Worm (Caenorhabditis elegans): Measurements from ENCODE around the gene F26C11.4.
A peak's percentile ranks its signal among the peaks of the same experiment; 100 is the strongest.

F26C11.4 gene

ce11 chrII:9940430-9940829, 24.4 kb upstream of the F26C11.4 start, which contains the start of gene ufd-3:
Gene ufd-3, plus strand, starts transcription at chrII:9940753.
- TF ChIP-seq ahr-1 (tag; optimal IDR thresholded peaks at IDR 0.05) (peak; percentile 55), tbx-7 (tag; optimal IDR thresholded peaks at IDR 0.05) (peak; percentile 91), pqm-1 (tag; optimal IDR thresholded peaks at IDR 0.05) (peak; percentile 56), nhr-11 (tag; optimal IDR thresholded peaks at IDR 0.05) (peak; percentile 69), ets-4 (tag; optimal IDR thresholded peaks at IDR 0.05) (peak; percentile 94), tbx-2 (tag; optimal IDR thresholded peaks at IDR 0.05) (peak; percentile 89), ceh-2 (tag; optimal IDR thresholded peaks at IDR 0.05) (peak; percentile 91), fax-1 (tag; optimal IDR thresholded peaks at IDR 0.05) (peak; percentile 76), mec-3 (tag; optimal IDR thresholded peaks at IDR 0.05; ENCODE audit: borderline replicate concordance) (peak; percentile 77), T23F11.4 (GFP tag; optimal IDR thresholded peaks at IDR 0.05) (no peak), F13H6.1 (tag; optimal IDR thresholded peaks at IDR 0.05) (peak; percentile 63), hlh-13 (GFP tag; optimal IDR thresholded peaks at IDR 0.05) (peak; percentile 29), ceh-14 (tag; optimal IDR thresholded peaks at IDR 0.05) (peak; percentile 81), ceh-24 (tag; optimal IDR thresholded peaks at IDR 0.05) (no peak), ceh-6 (GFP tag; optimal IDR thresholded peaks at IDR 0.05) (peak; percentile 3), unc-3 (GFP tag; conservative IDR thresholded peaks at IDR 0.05) (0 out of 2 replicates have a peak, but pooled peaks have one; percentile 35), unc-3 (tag; optimal IDR thresholded peaks at IDR 0.05) (no peak), pag-3 (tag; optimal IDR thresholded peaks at IDR 0.05; ENCODE audit: borderline replicate concordance) (peak; percentile 48), ceh-31 (tag; optimal IDR thresholded peaks at IDR 0.05) (peak; percentile 98), che-1 (tag; optimal IDR thresholded peaks at IDR 0.05) (peak; percentile 5), dve-1 (tag; optimal IDR thresholded peaks at IDR 0.05) (peak; percentile 10), ceh-18 (tag; optimal IDR thresholded peaks at IDR 0.05) (peak; percentile 46), ceh-48 (tag; optimal IDR thresholded peaks at IDR 0.05) (no peak), lim-6 (tag; optimal IDR thresholded peaks at IDR 0.05) (peak; percentile 60), zip-5 (tag; optimal IDR thresholded peaks at IDR 0.05) (peak; percentile 76), C08G9.2 (tag; optimal IDR thresholded peaks at IDR 0.05) (peak; percentile 98), Y22D7AL.16 (tag; optimal IDR thresholded peaks at IDR 0.05) (peak; percentile 29), ztf-16 (tag; optimal IDR thresholded peaks at IDR 0.05) (peak; percentile 79), fkh-10 (GFP tag; optimal IDR thresholded peaks at IDR 0.05) (no peak), unc-42 (tag; optimal IDR thresholded peaks at IDR 0.05) (peak; percentile 67), syd-9 (tag; optimal IDR thresholded peaks at IDR 0.05) (peak; percentile 8), unc-86 (tag; optimal IDR thresholded peaks at IDR 0.05) (no peak), C38D4.7 (GFP tag; optimal IDR thresholded peaks at IDR 0.05) (no peak), nhr-232 (tag; optimal IDR thresholded peaks at IDR 0.05) (no peak), unc-55 (GFP tag; optimal IDR thresholded peaks at IDR 0.05) (peak; percentile 54), K02D7.2 (tag; optimal IDR thresholded peaks at IDR 0.05) (no peak), hlh-15 (tag; optimal IDR thresholded peaks at IDR 0.05) (peak; percentile 24), ceh-30 (tag; optimal IDR thresholded peaks at IDR 0.05) (peak; percentile 2), fkh-6 (tag; optimal IDR thresholded peaks at IDR 0.05) (peak; percentile 65), ref-2 (tag; optimal IDR thresholded peaks at IDR 0.05) (peak; percentile 90), sox-2 (GFP tag; IDR thresholded peaks at IDR 0.05) (no peak), ceh-34 (tag; optimal IDR thresholded peaks at IDR 0.05) (peak; percentile 76), pax-1 (tag; optimal IDR thresholded peaks at IDR 0.05) (peak; percentile 65), hlh-8 (tag; optimal IDR thresholded peaks at IDR 0.05) (peak; percentile 85), hlh-6 (tag; optimal IDR thresholded peaks at IDR 0.05) (peak; percentile 18), ttx-3 (tag; optimal IDR thresholded peaks at IDR 0.05) (peak; percentile 60), elt-2 (tag; optimal IDR thresholded peaks at IDR 0.05) (peak; percentile 74), sdc-2 (tag; optimal IDR thresholded peaks at IDR 0.05) (peak; percentile 15), nfya-1 (tag; optimal IDR thresholded peaks at IDR 0.05) (peak; percentile 62), rnt-1 (tag; optimal IDR thresholded peaks at IDR 0.05) (peak; percentile 79), ceh-22 (tag; optimal IDR thresholded peaks at IDR 0.05) (no peak)

Data from whole organism, late embryonic.